Fruit fly (Drosophila melanogaster): ENCODE data around the gene lft.
A peak's percentile ranks its signal among the peaks of the same experiment; 100 is the strongest.

Gene lft

DNA sequence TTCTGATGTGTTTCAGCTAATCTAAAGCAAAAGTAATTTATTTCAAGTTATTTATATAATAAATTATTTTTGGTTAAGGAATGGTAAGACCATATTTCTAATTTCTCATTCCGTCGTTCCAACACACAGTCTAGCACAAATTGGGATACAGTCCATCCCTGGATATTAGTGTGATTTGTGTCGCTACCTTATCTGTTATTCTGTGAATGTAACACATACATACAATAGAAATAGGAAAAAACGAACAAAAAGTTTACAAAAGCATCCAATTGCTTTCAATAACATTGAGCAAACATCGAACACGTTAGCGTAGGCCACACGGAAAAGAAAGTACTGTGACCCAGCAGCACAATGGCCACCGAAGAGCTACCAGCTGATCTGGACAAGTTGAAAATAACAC, 2.3 kb downstream of the lft start, which contains the start of gene CG5056 (continued):
- TF ChIP-seq Nf-YB (GFP tag; optimal IDR thresholded peaks at IDR 0.05) (no peak), CG31441 (GFP tag; IDR thresholded peaks at IDR 0.05) (no peak), CG17912 (GFP tag; optimal IDR thresholded peaks at IDR 0.05) (peak; percentile 19), Ssrp (tag; optimal IDR thresholded peaks at IDR 0.05) (no peak), CG13123 (GFP tag; optimal IDR thresholded peaks at IDR 0.05) (no peak), danr (GFP tag; IDR thresholded peaks at IDR 0.05) (no peak), wdn (GFP tag; IDR thresholded peaks at IDR 0.05) (no peak), kay (GFP tag; optimal IDR thresholded peaks at IDR 0.05) (no peak), unc-4 (GFP tag; IDR thresholded peaks at IDR 0.05; ENCODE audit: partially characterized antibody) (no peak), aop (GFP tag; IDR thresholded peaks at IDR 0.05) (no peak), CG3838 (GFP tag; optimal IDR thresholded peaks at IDR 0.05) (no peak), CG7928 (GFP tag; optimal IDR thresholded peaks at IDR 0.05) (peak; percentile 95), inv (GFP tag; IDR thresholded peaks at IDR 0.05; ENCODE audit: partially characterized antibody) (no peak), chinmo (GFP tag; IDR thresholded peaks at IDR 0.05; ENCODE audit: partially characterized antibody) (no peak), ERR (GFP tag; optimal IDR thresholded peaks at IDR 0.05) (no peak), yki (optimal IDR thresholded peaks at IDR 0.05) (no peak), esg (GFP tag; conservative IDR thresholded peaks at IDR 0.05) (no peak), CG17361 (GFP tag; IDR thresholded peaks at IDR 0.05) (peak; percentile 54; the same call in 2 of the 3 replicates), Lim3 (GFP tag; IDR thresholded peaks at IDR 0.05) (no peak), ac (GFP tag; optimal IDR thresholded peaks at IDR 0.05) (no peak), Hand (GFP tag; optimal IDR thresholded peaks at IDR 0.05) (no peak), CG2129 (GFP tag; IDR thresholded peaks at IDR 0.05; ENCODE audit: partially characterized antibody) (no peak), gt (GFP tag; IDR thresholded peaks at IDR 0.05) (no peak), D (optimal IDR thresholded peaks at IDR 0.05) (no peak), D (GFP tag; optimal IDR thresholded peaks at IDR 0.05) (peak; percentile 22), Doc2 (GFP tag; IDR thresholded peaks at IDR 0.05) (no peak), dimm (GFP tag; IDR thresholded peaks at IDR 0.05) (no peak), tgo (GFP tag; IDR thresholded peaks at IDR 0.05) (no peak), vnd (GFP tag; IDR thresholded peaks at IDR 0.05; ENCODE audit: partially characterized antibody) (no peak), CG16815 (GFP tag; optimal IDR thresholded peaks at IDR 0.05) (no peak), nau (GFP tag; optimal IDR thresholded peaks at IDR 0.05) (no peak), Bteb2 (GFP tag; optimal IDR thresholded peaks at IDR 0.05) (no peak), NC2α (GFP tag; optimal IDR thresholded peaks at IDR 0.05) (no peak), Sox100B (GFP tag; optimal IDR thresholded peaks at IDR 0.05) (no peak), jigr1 (GFP tag; IDR thresholded peaks at IDR 0.05) (no peak; the same call in 2 of the 3 replicates), salm (tag; optimal IDR thresholded peaks at IDR 0.05) (no peak), hb (GFP tag; IDR thresholded peaks at IDR 0.05; ENCODE audit: partially characterized antibody) (no peak), kah (GFP tag; optimal IDR thresholded peaks at IDR 0.05) (no peak), onecut (GFP tag; IDR thresholded peaks at IDR 0.05) (no peak), sens-2 (GFP tag; IDR thresholded peaks at IDR 0.05) (no peak), NFAT (GFP tag; IDR thresholded peaks at IDR 0.05) (no peak), CG6813 (GFP tag; optimal IDR thresholded peaks at IDR 0.05) (no peak), CG5953 (GFP tag; IDR thresholded peaks at IDR 0.05) (no peak), fd102C (GFP tag; optimal IDR thresholded peaks at IDR 0.05) (no peak), CG10654 (GFP tag; optimal IDR thresholded peaks at IDR 0.05) (no peak), Neu2 (GFP tag; optimal IDR thresholded peaks at IDR 0.05; ENCODE audit: borderline replicate concordance) (no peak), maf-S (GFP tag; optimal IDR thresholded peaks at IDR 0.05) (no peak), bigmax (GFP tag; optimal IDR thresholded peaks at IDR 0.05) (peak; percentile 69), H2.0 (GFP tag; IDR thresholded peaks at IDR 0.05) (no peak), ham (GFP tag; IDR thresholded peaks at IDR 0.05) (no peak), CG13894 (tag; optimal IDR thresholded peaks at IDR 0.05) (no peak), CG10431 (GFP tag; optimal IDR thresholded peaks at IDR 0.05) (no peak)

All from whole organism, embryonic.